Fruit fly (Drosophila melanogaster) whole organism, prepupa: Measurements from ENCODE around the gene CG32982.
A peak's percentile ranks its signal among the peaks of the same experiment; 100 is the strongest.

Experiments
- Blimp-1 ChIP-seq: fragments of 200-800 bp; sonication (Bioruptor generic); optimal IDR thresholded peaks from 3 replicates; lab custom pipeline; 2017; ENCODE audit warnings: missing biosample characterization, missing genetic modification characterization, mild to moderate bottlenecking, moderate library complexity, missing genetic modification reagents
- CG10631 ChIP-seq: fragments of 200-800 bp; sonication (Bioruptor generic); optimal IDR thresholded peaks from 2 replicates; lab custom pipeline; 2016; ENCODE audit warnings: missing biosample characterization, missing genetic modification characterization
- CG11294 ChIP-seq: fragments of 200-800 bp; sonication (Bioruptor generic); IDR thresholded peaks from 2 replicates; pipeline ENCODE4 v1.3.6; 2022; ENCODE audit warnings: missing biosample characterization, missing genetic modification characterization
- CG11762 ChIP-seq: fragments of 200-800 bp; sonication (Bioruptor generic); optimal IDR thresholded peaks from 3 replicates; lab custom pipeline; 2016; ENCODE audit warnings: missing biosample characterization, missing genetic modification characterization; ENCODE audit not compliant: insufficient read depth
- CG15336 ChIP-seq: fragments of 200-800 bp; sonication (Bioruptor generic); IDR thresholded peaks from 2 replicates; pipeline ENCODE4 v1.3.6; 2022; ENCODE audit warnings: missing biosample characterization, missing genetic modification characterization
- CG1621 ChIP-seq: fragments of 200-800 bp; sonication (Bioruptor generic); optimal IDR thresholded peaks from 3 replicates; lab custom pipeline; 2018; ENCODE audit warnings: missing biosample characterization, mild to moderate bottlenecking, missing genetic modification characterization
- CG16779 ChIP-seq: fragments of 200-800 bp; sonication (Bioruptor generic); optimal IDR thresholded peaks from 3 replicates; lab custom pipeline; 2017; ENCODE audit warnings: missing biosample characterization, mild to moderate bottlenecking, missing genetic modification characterization
- CG31627 ChIP-seq: fragments of 200-800 bp; sonication (Bioruptor generic); optimal IDR thresholded peaks from 3 replicates; lab custom pipeline; 2016; ENCODE audit warnings: missing biosample characterization, missing genetic modification characterization
- CG32006 ChIP-seq: fragments of 200-800 bp; sonication (Bioruptor generic); optimal IDR thresholded peaks from 3 replicates; lab custom pipeline; 2017; ENCODE audit warnings: missing biosample characterization, mild to moderate bottlenecking, missing genetic modification characterization
- CG34406 ChIP-seq: fragments of 200-800 bp; sonication (Bioruptor generic); optimal IDR thresholded peaks from 3 replicates; lab custom pipeline; 2016; ENCODE audit warnings: missing biosample characterization, missing genetic modification characterization
- CG3919 ChIP-seq: fragments of 200-800 bp; sonication (Bioruptor generic); optimal IDR thresholded peaks from 3 replicates; lab custom pipeline; 2016; ENCODE audit warnings: missing biosample characterization, missing genetic modification characterization
- CG6163 ChIP-seq: fragments of 200-800 bp; sonication (Bioruptor generic); IDR thresholded peaks from 3 replicates; pipeline ENCODE4 v1.3.6; 2022; ENCODE audit warnings: missing biosample characterization, missing genetic modification characterization
- CG6792 ChIP-seq: fragments of 200-800 bp; sonication (Bioruptor generic); optimal IDR thresholded peaks from 3 replicates; lab custom pipeline; 2016; ENCODE audit warnings: missing biosample characterization, missing genetic modification characterization
- CG6808 ChIP-seq: fragments of 200-800 bp; sonication (Bioruptor generic); optimal IDR thresholded peaks from 3 replicates; lab custom pipeline; 2017; ENCODE audit warnings: missing biosample characterization, missing genetic modification characterization, mild to moderate bottlenecking, moderate library complexity, missing genetic modification reagents
- CG7368 ChIP-seq: fragments of 200-800 bp; sonication (Bioruptor generic); optimal IDR thresholded peaks from 3 replicates; lab custom pipeline; 2016; ENCODE audit warnings: missing biosample characterization, missing genetic modification characterization
- CG8319 ChIP-seq: fragments of 200-800 bp; sonication (Bioruptor generic); optimal IDR thresholded peaks from 3 replicates; lab custom pipeline; 2016; ENCODE audit warnings: missing biosample characterization, missing genetic modification characterization
- CG8632 ChIP-seq: fragments of 200-800 bp; sonication (Bioruptor generic); optimal IDR thresholded peaks from 3 replicates; lab custom pipeline; 2016; ENCODE audit warnings: missing biosample characterization, missing genetic modification characterization
- CG9139 ChIP-seq: fragments of 200-800 bp; sonication (Bioruptor generic); optimal IDR thresholded peaks from 3 replicates; lab custom pipeline; 2017; ENCODE audit warnings: missing biosample characterization, mild to moderate bottlenecking, missing genetic modification characterization
- Eip75B ChIP-seq: fragments of 200-800 bp; sonication (Bioruptor generic); optimal IDR thresholded peaks from 3 replicates; lab custom pipeline; 2016; ENCODE audit warnings: missing biosample characterization, missing genetic modification characterization
- Eip93F ChIP-seq: fragments of 200-800 bp; sonication (Bioruptor generic); optimal IDR thresholded peaks from 2 replicates; lab custom pipeline; 2016; ENCODE audit warnings: missing biosample characterization, mild to moderate bottlenecking, missing genetic modification characterization
- Ets21C ChIP-seq: fragments of 200-800 bp; sonication (Bioruptor generic); optimal IDR thresholded peaks from 3 replicates; lab custom pipeline; 2016; ENCODE audit warnings: missing biosample characterization, missing genetic modification characterization
- Ets96B ChIP-seq: fragments of 200-800 bp; optimal IDR thresholded peaks from 2 replicates; lab custom pipeline; 2019; ENCODE audit warnings: missing biosample characterization, mild to moderate bottlenecking, missing genetic modification characterization, moderate library complexity
- Gug ChIP-seq: fragments of 200-800 bp; sonication (Bioruptor generic); IDR thresholded peaks from 2 replicates; pipeline ENCODE4 v1.3.6; 2022; ENCODE audit warnings: missing biosample characterization, missing genetic modification characterization
- Hr39 ChIP-seq: fragments of 200-800 bp; sonication (Bioruptor generic); optimal IDR thresholded peaks from 2 replicates; lab custom pipeline; 2016; ENCODE audit warnings: missing biosample characterization, missing genetic modification characterization
- Hr4 ChIP-seq: fragments of 200-800 bp; sonication (Bioruptor generic); optimal IDR thresholded peaks from 3 replicates; lab custom pipeline; 2016; ENCODE audit warnings: missing biosample characterization, missing genetic modification characterization
- Met ChIP-seq: fragments of 200-800 bp; sonication (Bioruptor generic); optimal IDR thresholded peaks from 3 replicates; lab custom pipeline; 2016; ENCODE audit warnings: missing biosample characterization, missing genetic modification characterization
- OdsH ChIP-seq: fragments of 200-800 bp; sonication (Bioruptor generic); optimal IDR thresholded peaks from 3 replicates; lab custom pipeline; 2016; ENCODE audit warnings: missing biosample characterization, missing genetic modification characterization
- Sox102F ChIP-seq: fragments of 200-800 bp; sonication (Bioruptor generic); optimal IDR thresholded peaks from 2 replicates; lab custom pipeline; 2016; ENCODE audit warnings: missing biosample characterization, mild to moderate bottlenecking, missing genetic modification characterization
- Sox14 ChIP-seq: fragments of 200-800 bp; sonication (Bioruptor generic); optimal IDR thresholded peaks from 3 replicates; lab custom pipeline; 2016; ENCODE audit warnings: missing biosample characterization, missing genetic modification characterization
- acj6 ChIP-seq: fragments of 200-800 bp; sonication (Bioruptor generic); optimal IDR thresholded peaks from 3 replicates; lab custom pipeline; 2016; ENCODE audit warnings: missing biosample characterization, missing genetic modification characterization
- cyc ChIP-seq: fragments of 200-800 bp; sonication (Bioruptor generic); optimal IDR thresholded peaks from 3 replicates; lab custom pipeline; 2016; ENCODE audit warnings: missing biosample characterization, missing genetic modification characterization
- dac ChIP-seq: fragments of 200-800 bp; sonication (Bioruptor generic); optimal IDR thresholded peaks from 2 replicates; lab custom pipeline; 2017; ENCODE audit warnings: missing biosample characterization, mild to moderate bottlenecking, missing genetic modification characterization
- dsx ChIP-seq: fragments of 200-800 bp; optimal IDR thresholded peaks from 3 replicates; lab custom pipeline; 2019; ENCODE audit warnings: missing biosample characterization, mild to moderate bottlenecking, missing genetic modification characterization, moderate library complexity; ENCODE audit not compliant: poor library complexity, severe bottlenecking
- eg ChIP-seq: fragments of 200-800 bp; sonication (Bioruptor generic); IDR thresholded peaks from 3 replicates; pipeline ENCODE4 v1.3.6; 2022; ENCODE audit warnings: missing biosample characterization, missing genetic modification characterization
- esn ChIP-seq: fragments of 200-800 bp; sonication (Bioruptor generic); optimal IDR thresholded peaks from 2 replicates; lab custom pipeline; 2016; ENCODE audit warnings: missing biosample characterization, mild to moderate bottlenecking, missing genetic modification characterization, moderate library complexity
- fd59A ChIP-seq: fragments of 200-800 bp; sonication (Bioruptor generic); optimal IDR thresholded peaks from 2 replicates; lab custom pipeline; 2017; ENCODE audit warnings: missing biosample characterization, mild to moderate bottlenecking, missing genetic modification characterization, missing genetic modification reagents
- fd85E ChIP-seq: fragments of 200-800 bp; sonication (Bioruptor generic); optimal IDR thresholded peaks from 3 replicates; lab custom pipeline; 2016; ENCODE audit warnings: missing biosample characterization, missing genetic modification characterization
- fkh ChIP-seq: fragments of 200-800 bp; sonication (Bioruptor generic); optimal IDR thresholded peaks from 3 replicates; lab custom pipeline; 2017; ENCODE audit warnings: missing biosample characterization, mild to moderate bottlenecking, missing genetic modification characterization, moderate library complexity
- net ChIP-seq: fragments of 200-800 bp; sonication (Bioruptor generic); optimal IDR thresholded peaks from 3 replicates; lab custom pipeline; 2016; ENCODE audit warnings: missing biosample characterization, missing genetic modification characterization
- salr ChIP-seq, 2 experiments: fragments of 200-800 bp; sonication (Bioruptor generic); optimal IDR thresholded peaks; 3 replicates each; lab custom pipeline; 2016 to 2018; ENCODE audit warnings: missing biosample characterization in 2 of 2, missing genetic modification characterization in 2 of 2, mild to moderate bottlenecking in 1 of 2
- spab ChIP-seq: fragments of 200-800 bp; sonication (Bioruptor generic); optimal IDR thresholded peaks from 2 replicates; lab custom pipeline; 2017; ENCODE audit warnings: missing biosample characterization, mild to moderate bottlenecking, missing genetic modification characterization, missing genetic modification reagents
- ss ChIP-seq, 2 experiments: fragments of 200-800 bp; sonication (Bioruptor generic); optimal IDR thresholded peaks; 2 replicates in 1 of 2; 3 replicates in 1 of 2; lab custom pipeline; 2017 to 2018; ENCODE audit warnings: mild to moderate bottlenecking in 2 of 2, missing biosample characterization in 2 of 2, missing genetic modification characterization in 2 of 2, moderate library complexity in 1 of 2
- svp ChIP-seq: fragments of 200-800 bp; sonication (Bioruptor generic); peaks from one replicate; lab custom pipeline; 2016; ENCODE audit warnings: missing biosample characterization, missing genetic modification characterization
- vri ChIP-seq: fragments of 200-800 bp; sonication (Bioruptor generic); optimal IDR thresholded peaks from 3 replicates; lab custom pipeline; 2016; ENCODE audit warnings: missing biosample characterization, mild to moderate bottlenecking, missing genetic modification characterization

Gene CG32982

dm6 chr2L:9207133-9207532, 81.6 kb downstream of the CG32982 start (continued):
- peak; percentile 60 for TF ChIP-seq esn (GFP tag; lab: Kevin White, UChicago)
- TF ChIP-seq Eip93F (GFP tag; lab: Kevin White, UChicago), result no peak
- peak in 1 of 2 experiments; percentile 18 for TF ChIP-seq ss (GFP tag; optimal IDR thresholded peaks at IDR 0.05; lab: Kevin White, UChicago)
- peak; percentile 17 for TF ChIP-seq spab (GFP tag; lab: Kevin White, UChicago)
- TF ChIP-seq CG1621, result no peak
- peak; percentile 85 for TF ChIP-seq CG3919 (GFP tag; lab: Kevin White, UChicago)
- peak; percentile 77 for TF ChIP-seq CG10631
- TF ChIP-seq vri (GFP tag; lab: Kevin White, UChicago), result peak; percentile 14
- peak; percentile 26 for TF ChIP-seq Hr39
- peak; percentile 82 for TF ChIP-seq dac
- peak; percentile 7 for TF ChIP-seq fd85E (GFP tag; lab: Kevin White, UChicago)
- TF ChIP-seq Ets96B (tag; lab: Kevin White, UChicago), result peak; percentile 32
- TF ChIP-seq Gug (GFP tag; lab: Robert Waterston, UW), result peak; percentile 87
- peak; percentile 39 for TF ChIP-seq Met (GFP tag; lab: Kevin White, UChicago)
- TF ChIP-seq CG11294, result peak; percentile 84
- peak; percentile 24 for TF ChIP-seq Eip75B
- TF ChIP-seq Sox14 (GFP tag; lab: Kevin White, UChicago), result peak; percentile 66
- no peak for TF ChIP-seq CG6808 (GFP tag; lab: Kevin White, UChicago)
- peak; percentile 86 for TF ChIP-seq Hr4 (GFP tag; lab: Kevin White, UChicago)
- peak; percentile 89 for TF ChIP-seq eg (GFP tag; lab: Robert Waterston, UW)
- peak; percentile 75 for TF ChIP-seq acj6 (GFP tag; lab: Kevin White, UChicago)
- TF ChIP-seq, all 60 proteins: peak for 45

dm6 chr2L:9210864-9211701, 85.5 kb downstream of the CG32982 start:
- TF ChIP-seq CG9139 (peak; percentile 78), CG32006 (GFP tag; lab: Kevin White, UChicago) (peak; percentile 83), Sox102F (peak; percentile 94), net (GFP tag; lab: Kevin White, UChicago) (peak; percentile 83), CG6808 (GFP tag; lab: Kevin White, UChicago) (peak; percentile 88), CG3919 (GFP tag; lab: Kevin White, UChicago) (peak; percentile 91), CG7368 (peak; percentile 83), CG15336 (GFP tag; lab: Robert Waterston, UW) (peak; percentile 86), OdsH (GFP tag; lab: Kevin White, UChicago) (peak; percentile 92), CG8319 (GFP tag; lab: Kevin White, UChicago) (peak; percentile 85), Hr39 (peak; percentile 94), eg (GFP tag; lab: Robert Waterston, UW) (peak; percentile 68; the same call in 2 of the 3 replicates), dsx (peak; percentile 90), fd85E (GFP tag; lab: Kevin White, UChicago) (peak; percentile 29), acj6 (GFP tag; lab: Kevin White, UChicago) (peak; percentile 94), CG11294 (peak; percentile 75), esn (GFP tag; lab: Kevin White, UChicago) (peak; percentile 98), dac (peak; percentile 24), CG34406 (peak; percentile 94), CG16779 (tag; lab: Kevin White, UChicago) (peak; percentile 86), salr (GFP tag; optimal IDR thresholded peaks at IDR 0.05; lab: Kevin White, UChicago) (peak; percentile 37 to 91), CG8632 (GFP tag; lab: Kevin White, UChicago) (peak; percentile 95), CG6163 (GFP tag; lab: Robert Waterston, UW) (peak; percentile 64; the same call in 1 of the 3 replicates), vri (GFP tag; lab: Kevin White, UChicago) (peak; percentile 89), CG10631 (peak; percentile 91), CG11762 (GFP tag; lab: Kevin White, UChicago) (peak; percentile 83), ss (GFP tag; optimal IDR thresholded peaks at IDR 0.05; lab: Kevin White, UChicago) (peak; percentile 89 to 94), Met (GFP tag; lab: Kevin White, UChicago) (peak; percentile 98), CG31627 (GFP tag; lab: Kevin White, UChicago) (peak; percentile 96), svp (peak; percentile 98), CG6792 (GFP tag; lab: Kevin White, UChicago) (peak; percentile 92), Gug (GFP tag; lab: Robert Waterston, UW) (peak; percentile 64), Hr4 (GFP tag; lab: Kevin White, UChicago) (peak; percentile 49), Blimp-1 (GFP tag; lab: Kevin White, UChicago) (peak; percentile 95), fd59A (GFP tag; lab: Kevin White, UChicago) (peak; percentile 79), fkh (peak; percentile 65), cyc (GFP tag; lab: Kevin White, UChicago) (peak; percentile 96), Sox14 (GFP tag; lab: Kevin White, UChicago) (peak; percentile 82), Ets96B (tag; lab: Kevin White, UChicago) (peak; percentile 92), Ets21C (peak; percentile 89)
